Worm (Caenorhabditis elegans): Measurements from ENCODE around the gene sptl-3.

sptl-3 gene

DNA sequence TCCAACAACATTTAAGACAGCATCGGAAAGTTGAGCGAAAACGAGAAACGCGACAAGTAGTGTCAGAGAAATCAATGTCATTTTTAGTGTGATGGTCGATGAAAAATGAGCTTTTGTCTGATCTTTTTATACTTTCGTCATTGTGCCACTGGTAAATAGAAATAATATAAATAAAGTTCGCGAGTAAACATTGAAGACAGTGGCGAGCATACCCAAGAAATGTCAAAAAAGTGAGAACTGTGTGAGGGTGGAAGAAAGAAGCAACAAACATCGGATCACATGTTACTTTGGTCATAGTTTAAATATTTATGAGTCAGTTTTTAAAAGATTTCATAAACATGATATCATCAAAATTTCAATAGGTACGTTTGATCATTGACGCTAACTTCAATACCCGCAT, 38.8 kb upstream of the sptl-3 start, which contains the start of gene ttr-21:
Gene ttr-21 (minus strand): TSS at position 100 of the 400 bp plus-strand sequence.
- TF ChIP-seq ceh-83 (GFP tag; optimal IDR thresholded peaks at IDR 0.05) (no peak), mab-5 (tag; optimal IDR thresholded peaks at IDR 0.05) (no peak), elt-3 (tag; optimal IDR thresholded peaks at IDR 0.05) (no peak), cnd-1 (tag; optimal IDR thresholded peaks at IDR 0.05) (no peak), hlh-1 (tag; optimal IDR thresholded peaks at IDR 0.05) (no peak), mls-2 (tag; optimal IDR thresholded peaks at IDR 0.05) (no peak), ztf-11 (tag; optimal IDR thresholded peaks at IDR 0.05) (no peak), lin-32 (GFP tag; optimal IDR thresholded peaks at IDR 0.05) (no peak), M03D4.4 (tag; optimal IDR thresholded peaks at IDR 0.05) (no peak), flh-1 (GFP tag; optimal IDR thresholded peaks at IDR 0.05) (no peak), drap-1 (GFP tag; optimal IDR thresholded peaks at IDR 0.05) (no peak)

DNA sequence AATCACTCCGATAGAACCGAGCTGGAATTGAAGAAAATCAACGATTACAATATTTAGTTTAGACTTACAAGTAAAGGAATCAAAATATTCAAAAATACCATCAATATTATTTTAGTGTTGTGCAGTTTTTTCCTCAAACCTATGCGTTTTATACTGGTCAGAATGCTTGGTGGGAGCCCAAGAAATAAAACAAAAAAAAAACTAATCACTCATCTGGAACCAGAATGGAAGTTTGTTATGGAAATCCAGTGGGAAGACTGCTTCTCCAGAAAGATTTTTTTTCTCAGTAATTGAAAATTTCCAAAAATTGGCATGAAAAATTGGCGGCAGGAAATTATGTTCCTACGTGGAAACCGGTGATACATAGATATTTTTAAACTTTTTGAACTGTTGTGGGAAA, 36.7 kb upstream of the sptl-3 start, which contains the start of gene srx-134:
Gene srx-134 (minus strand): TSS at position 101 of the 400 bp plus-strand sequence.
- TF ChIP-seq ztf-11 (tag; optimal IDR thresholded peaks at IDR 0.05) (no peak), flh-1 (GFP tag; optimal IDR thresholded peaks at IDR 0.05) (no peak), lsy-2 (tag; optimal IDR thresholded peaks at IDR 0.05) (no peak), unc-39 (tag; optimal IDR thresholded peaks at IDR 0.05) (no peak), mab-5 (tag; optimal IDR thresholded peaks at IDR 0.05) (no peak), nhr-12 (tag; optimal IDR thresholded peaks at IDR 0.05) (no peak), ham-2 (GFP tag; optimal IDR thresholded peaks at IDR 0.05) (no peak), ceh-83 (GFP tag; optimal IDR thresholded peaks at IDR 0.05) (no peak), nhr-2 (tag; optimal IDR thresholded peaks at IDR 0.05) (no peak), elt-3 (tag; optimal IDR thresholded peaks at IDR 0.05) (no peak), pha-4 (tag; optimal IDR thresholded peaks at IDR 0.05) (no peak), unc-62 (GFP tag; optimal IDR thresholded peaks at IDR 0.05) (no peak), bed-3 (GFP tag; optimal IDR thresholded peaks at IDR 0.05) (no peak), nhr-76 (tag; optimal IDR thresholded peaks at IDR 0.05) (no peak), mep-1 (tag; optimal IDR thresholded peaks at IDR 0.05) (no peak), tbx-8 (GFP tag; optimal IDR thresholded peaks at IDR 0.05) (no peak)

DNA sequence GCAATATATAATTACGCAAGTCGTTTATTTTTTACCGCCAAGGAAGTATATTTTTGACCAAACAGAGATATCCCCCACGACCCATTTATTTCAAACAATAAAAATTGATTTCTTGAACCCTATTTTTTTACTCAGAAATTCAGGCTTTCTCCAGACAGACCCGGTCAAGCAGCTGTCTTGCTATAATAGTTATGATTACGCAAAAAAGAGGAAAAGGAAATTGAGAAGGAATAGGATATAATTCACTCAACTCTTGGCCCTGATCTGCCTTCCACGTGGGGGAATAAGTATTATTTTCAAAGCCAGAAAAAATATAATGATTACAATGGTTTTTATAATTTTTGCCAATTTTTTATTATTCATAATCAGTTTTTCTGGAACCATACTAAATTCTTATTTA, 36.0 kb upstream of the sptl-3 start, which contains the start of gene srx-136:
Gene srx-136 (plus strand): TSS at position 301 of the 400 bp plus-strand sequence.
- no peak for TF ChIP-seq cnd-1 (tag; optimal IDR thresholded peaks at IDR 0.05)
- TF ChIP-seq unc-120 (tag; optimal IDR thresholded peaks at IDR 0.05; ENCODE audit: poor library complexity, severe bottlenecking), result no peak
- TF ChIP-seq blmp-1 (tag; optimal IDR thresholded peaks at IDR 0.05), result no peak
- TF ChIP-seq tbx-8 (GFP tag; optimal IDR thresholded peaks at IDR 0.05), result no peak
- no peak for TF ChIP-seq nhr-237 (tag; optimal IDR thresholded peaks at IDR 0.05)

DNA sequence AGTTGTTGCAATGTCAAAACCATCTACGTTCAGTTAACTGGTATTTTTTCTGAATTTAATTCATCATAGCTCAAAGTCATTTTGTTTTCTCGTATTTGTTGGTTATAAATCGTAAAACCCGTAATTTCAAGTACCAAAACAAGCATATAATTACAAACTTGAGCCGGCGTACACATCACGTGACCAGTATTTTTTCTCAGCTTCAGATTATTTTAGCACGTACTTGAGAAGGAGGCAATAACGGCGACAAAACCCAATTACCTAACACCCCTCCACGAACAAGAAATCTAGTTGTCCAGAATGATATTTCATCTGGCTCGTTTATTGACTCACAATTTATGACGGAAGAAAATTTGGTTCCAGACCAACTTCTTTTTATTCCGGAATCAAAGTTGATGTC, 34.2 kb upstream of the sptl-3 start, which contains the start of gene srx-135:
Gene srx-135 (plus strand): TSS at position 301 of the 400 bp plus-strand sequence.
- TF ChIP-seq ceh-43 (GFP tag; optimal IDR thresholded peaks at IDR 0.05), result no peak
- TF ChIP-seq nhr-237 (tag; optimal IDR thresholded peaks at IDR 0.05), result no peak
- TF ChIP-seq ces-1 (GFP tag; optimal IDR thresholded peaks at IDR 0.05), result no peak
- TF ChIP-seq mep-1 (tag; optimal IDR thresholded peaks at IDR 0.05), result no peak
- no peak for TF ChIP-seq hlh-1 (tag; optimal IDR thresholded peaks at IDR 0.05)
- no peak for TF ChIP-seq elt-1 (tag; optimal IDR thresholded peaks at IDR 0.05; ENCODE audit: borderline replicate concordance, insufficient read depth)
- TF ChIP-seq tbx-8 (GFP tag; optimal IDR thresholded peaks at IDR 0.05), result no peak
- no peak for TF ChIP-seq unc-120 (tag; optimal IDR thresholded peaks at IDR 0.05; ENCODE audit: poor library complexity, severe bottlenecking)
- TF ChIP-seq unc-62 (GFP tag; optimal IDR thresholded peaks at IDR 0.05), result no peak
- no peak for TF ChIP-seq nhr-12 (tag; optimal IDR thresholded peaks at IDR 0.05)
- no peak for TF ChIP-seq blmp-1 (tag; optimal IDR thresholded peaks at IDR 0.05)
- TF ChIP-seq flh-1 (GFP tag; optimal IDR thresholded peaks at IDR 0.05), result no peak
- TF ChIP-seq ceh-39 (tag; optimal IDR thresholded peaks at IDR 0.05), result no peak
- TF ChIP-seq snpc-4 (tag; optimal IDR thresholded peaks at IDR 0.05), result no peak
- no peak for TF ChIP-seq ham-2 (GFP tag; optimal IDR thresholded peaks at IDR 0.05)
- TF ChIP-seq lin-13 (tag; optimal IDR thresholded peaks at IDR 0.05), result no peak
- TF ChIP-seq nhr-2 (tag; optimal IDR thresholded peaks at IDR 0.05), result no peak

DNA sequence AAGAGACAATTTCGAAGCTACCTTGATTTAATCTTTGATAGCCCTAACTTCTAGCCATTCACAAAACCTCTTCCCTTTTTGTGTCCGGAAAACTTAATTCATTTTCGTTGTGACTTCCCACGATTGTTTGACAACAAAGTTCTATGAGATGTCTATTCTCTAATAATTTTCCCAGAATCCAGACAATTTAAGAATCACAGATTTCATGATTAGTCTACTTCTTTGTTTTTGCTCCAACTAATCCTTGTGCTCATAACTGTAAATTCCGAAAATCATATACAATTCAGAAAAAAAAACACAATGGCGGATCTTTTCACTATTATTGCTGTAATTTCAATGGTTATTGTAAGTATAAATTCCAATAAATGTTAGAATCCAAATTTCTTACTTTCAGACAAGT, 30.6 kb upstream of the sptl-3 start, which contains the start of gene srx-137:
Gene srx-137 (plus strand): TSS at position 301 of the 400 bp plus-strand sequence.
- TF ChIP-seq unc-62 (GFP tag; optimal IDR thresholded peaks at IDR 0.05) (no peak), nhr-76 (tag; optimal IDR thresholded peaks at IDR 0.05) (no peak), ceh-43 (GFP tag; optimal IDR thresholded peaks at IDR 0.05) (no peak), zip-8 (tag; optimal IDR thresholded peaks at IDR 0.05) (no peak), lsy-2 (tag; optimal IDR thresholded peaks at IDR 0.05) (no peak), mls-2 (tag; optimal IDR thresholded peaks at IDR 0.05) (no peak), unc-120 (tag; optimal IDR thresholded peaks at IDR 0.05; ENCODE audit: poor library complexity, severe bottlenecking) (no peak), nhr-12 (tag; optimal IDR thresholded peaks at IDR 0.05) (no peak)
